Worm (Caenorhabditis elegans) whole organism, late embryonic: ENCODE results near the gene ZK632.9.

Source experiments
- ama-1 ChIP-seq: fragments of 150-350 bp; optimal IDR thresholded peaks from 2 replicates; lab custom pipeline; 2014
- ceh-22 ChIP-seq: sonication (generic microtip); optimal IDR thresholded peaks from 2 replicates; lab custom pipeline; 2017; ENCODE audit warnings: missing biosample characterization, missing genetic modification characterization
- ceh-9 ChIP-seq: sonication (generic microtip); optimal IDR thresholded peaks from 2 replicates; lab custom pipeline; 2016; ENCODE audit warnings: mild to moderate bottlenecking, missing genetic modification characterization, inconsistent platforms, missing compliant biosample characterization
- fkh-6 ChIP-seq: sonication (generic microtip); optimal IDR thresholded peaks from 2 replicates; lab custom pipeline; 2016; ENCODE audit warnings: missing genetic modification characterization, missing compliant biosample characterization
- hlh-6 ChIP-seq: sonication (generic microtip); optimal IDR thresholded peaks from 2 replicates; lab custom pipeline; 2016; ENCODE audit warnings: missing genotype, missing genetic modification characterization, missing compliant biosample characterization
- nfya-1 ChIP-seq: sonication (generic microtip); optimal IDR thresholded peaks from 2 replicates; lab custom pipeline; 2017; ENCODE audit warnings: missing genetic modification characterization, mild to moderate bottlenecking, missing compliant biosample characterization, antibody characterized with exemption, moderate library complexity
- nhr-11 ChIP-seq: fragments of 150-350 bp; optimal IDR thresholded peaks from 2 replicates; lab custom pipeline; 2014; ENCODE audit warnings: missing biosample characterization, missing genetic modification characterization
- pha-4 ChIP-seq: fragments of 150-350 bp; optimal IDR thresholded peaks from 2 replicates; lab custom pipeline; 2018; ENCODE audit warnings: missing biosample characterization, missing genetic modification reagents, missing genetic modification characterization
- rnt-1 ChIP-seq: sonication (generic microtip); optimal IDR thresholded peaks from 2 replicates; lab custom pipeline; 2016; ENCODE audit warnings: missing genetic modification characterization, missing compliant biosample characterization
- tbx-2 ChIP-seq: sonication (generic microtip); optimal IDR thresholded peaks from 2 replicates; lab custom pipeline; 2016; ENCODE audit warnings: missing genetic modification characterization, missing compliant biosample characterization

ce11 chrIII:9830502-9830901 lies 5.3 kb upstream of the ZK632.9 start, which contains the start of gene ZK632.12:
- TF ChIP-seq ama-1 (lab: Kevin White, UChicago) (no peak), rnt-1 (tag; lab: Kevin White, UChicago) (no peak), ceh-9 (tag; lab: Kevin White, UChicago) (no peak), tbx-2 (tag; lab: Kevin White, UChicago) (no peak), ceh-22 (tag; lab: Kevin White, UChicago) (no peak), nhr-11 (tag; lab: Kevin White, UChicago) (no peak), nfya-1 (tag; lab: Kevin White, UChicago) (no peak), hlh-6 (tag; lab: Kevin White, UChicago) (no peak), pha-4 (tag; lab: Kevin White, UChicago) (no peak), fkh-6 (tag; lab: Kevin White, UChicago) (no peak)
